Fruit fly (Drosophila melanogaster) whole organism, embryonic: ENCODE data around the gene Mlc2.
A peak's percentile ranks its signal among the peaks of the same experiment; 100 is the strongest.

Source experiments
- Abd-B ChIP-seq: fragments of 200-800 bp; sonication (Bioruptor generic); optimal IDR thresholded peaks from 2 replicates; lab custom pipeline; 2018; ENCODE audit warnings: missing biosample characterization, mild to moderate bottlenecking, missing genetic modification characterization, moderate library complexity
- Aef1 ChIP-seq: fragments of 200-800 bp; sonication (Bioruptor generic); IDR thresholded peaks from 3 replicates; pipeline ENCODE4 v1.3.6; 2022; ENCODE audit warnings: missing biosample characterization, missing genetic modification characterization
- Atf-2 ChIP-seq: fragments of 200-800 bp; sonication (Bioruptor generic); optimal IDR thresholded peaks from 2 replicates; lab custom pipeline; 2016; ENCODE audit warnings: missing biosample characterization, missing genetic modification characterization
- CG10209 ChIP-seq: fragments of 200-800 bp; sonication (Bioruptor generic); optimal IDR thresholded peaks from 3 replicates; lab custom pipeline; 2017; ENCODE audit warnings: missing biosample characterization, mild to moderate bottlenecking, missing genetic modification characterization, missing genetic modification reagents
- CG10431 ChIP-seq: fragments of 200-800 bp; sonication (Bioruptor generic); optimal IDR thresholded peaks from 3 replicates; lab custom pipeline; 2018; ENCODE audit warnings: missing biosample characterization, mild to moderate bottlenecking, missing genetic modification characterization
- CG11247 ChIP-seq: fragments of 200-800 bp; sonication (Bioruptor generic); IDR thresholded peaks from 2 replicates; pipeline ENCODE4 v1.3.6; 2022; ENCODE audit warnings: missing biosample characterization, missing genetic modification characterization
- CG11695 ChIP-seq: fragments of 200-800 bp; sonication (Bioruptor generic); IDR thresholded peaks from 3 replicates; pipeline ENCODE4 v1.3.6; 2022; ENCODE audit warnings: missing biosample characterization, missing genetic modification characterization
- CG12391 ChIP-seq: fragments of 200-800 bp; sonication (Bioruptor generic); optimal IDR thresholded peaks from 3 replicates; lab custom pipeline; 2018; ENCODE audit warnings: missing biosample characterization, mild to moderate bottlenecking, missing genetic modification characterization, moderate library complexity
- CG13775 ChIP-seq: fragments of 200-800 bp; sonication (Bioruptor generic); optimal IDR thresholded peaks from 3 replicates; lab custom pipeline; 2017; ENCODE audit warnings: missing biosample characterization, mild to moderate bottlenecking, missing genetic modification characterization
- CG14014 ChIP-seq: fragments of 200-800 bp; sonication (Bioruptor generic); IDR thresholded peaks from 2 replicates; pipeline ENCODE4 v1.3.6; 2022; ENCODE audit warnings: missing biosample characterization, missing genetic modification characterization
- CG14710 ChIP-seq: fragments of 200-800 bp; sonication (Bioruptor generic); optimal IDR thresholded peaks from 3 replicates; lab custom pipeline; 2019; ENCODE audit warnings: missing biosample characterization, mild to moderate bottlenecking, missing genetic modification characterization, moderate library complexity
- CG15601 ChIP-seq: fragments of 200-800 bp; sonication (Bioruptor generic); optimal IDR thresholded peaks from 3 replicates; lab custom pipeline; 2019; ENCODE audit warnings: missing biosample characterization, mild to moderate bottlenecking, missing genetic modification characterization, moderate library complexity
- CG17359 ChIP-seq: fragments of 200-800 bp; sonication (Bioruptor generic); optimal IDR thresholded peaks from 3 replicates; lab custom pipeline; 2018; ENCODE audit warnings: missing biosample characterization, mild to moderate bottlenecking, missing genetic modification characterization, moderate library complexity
- CG17829 ChIP-seq: fragments of 200-800 bp; optimal IDR thresholded peaks from 2 replicates; lab custom pipeline; 2019; ENCODE audit warnings: missing biosample characterization, mild to moderate bottlenecking, missing genetic modification characterization, moderate library complexity
- CG18764 ChIP-seq: fragments of 200-800 bp; sonication (Bioruptor generic); optimal IDR thresholded peaks from 3 replicates; lab custom pipeline; 2016; ENCODE audit warnings: missing biosample characterization, missing genetic modification characterization
- CG30403 ChIP-seq: fragments of 200-800 bp; sonication (Bioruptor generic); optimal IDR thresholded peaks from 3 replicates; lab custom pipeline; 2016; ENCODE audit warnings: missing biosample characterization, missing genetic modification characterization
- CG34224 ChIP-seq: fragments of 200-800 bp; sonication (Bioruptor generic); IDR thresholded peaks from 3 replicates; pipeline ENCODE4 v1.3.6; 2022; ENCODE audit warnings: missing biosample characterization, missing genetic modification characterization; ENCODE audit not compliant: partially characterized antibody
- CG34376 ChIP-seq: fragments of 200-800 bp; sonication (Bioruptor generic); optimal IDR thresholded peaks from 2 replicates; lab custom pipeline; 2018; ENCODE audit warnings: missing biosample characterization, mild to moderate bottlenecking, missing genetic modification characterization
- CG6272 ChIP-seq: fragments of 200-800 bp; sonication (Bioruptor generic); IDR thresholded peaks from 2 replicates; pipeline ENCODE4 v1.3.6; 2022; ENCODE audit warnings: missing biosample characterization, missing genetic modification characterization
- CG6654 ChIP-seq: fragments of 200-800 bp; sonication (Bioruptor generic); optimal IDR thresholded peaks from 2 replicates; lab custom pipeline; 2017; ENCODE audit warnings: missing biosample characterization, mild to moderate bottlenecking, missing genetic modification characterization
- CG7786 ChIP-seq: fragments of 200-800 bp; sonication (Bioruptor generic); optimal IDR thresholded peaks from 2 replicates; lab custom pipeline; 2016; ENCODE audit warnings: missing biosample characterization, missing genetic modification characterization
- CG9609 ChIP-seq: fragments of 200-800 bp; sonication (Bioruptor generic); optimal IDR thresholded peaks from 3 replicates; lab custom pipeline; 2016; ENCODE audit warnings: missing biosample characterization, missing genetic modification characterization
- D ChIP-seq, 2 experiments: fragments of 200-800 bp in 1 of 2; fragments of >200 bp in 1 of 2; sonication (Bioruptor generic) in 1 of 2; optimal IDR thresholded peaks; 2 replicates in 1 of 2; 3 replicates in 1 of 2; lab custom pipeline; 2017; ENCODE audit warnings: mild to moderate bottlenecking in 1 of 2, missing biosample characterization in 1 of 2, missing genetic modification characterization in 1 of 2, missing genetic modification reagents in 1 of 2
- D19A ChIP-seq: fragments of 200-800 bp; optimal IDR thresholded peaks from 3 replicates; lab custom pipeline; 2019; ENCODE audit warnings: missing biosample characterization, mild to moderate bottlenecking, missing genetic modification characterization, moderate library complexity
- Dip2 ChIP-seq: fragments of 200-800 bp; sonication (Bioruptor generic); IDR thresholded peaks from 2 replicates; pipeline ENCODE4 v1.3.6; 2022; ENCODE audit warnings: missing biosample characterization, missing genetic modification characterization
- Dip3 ChIP-seq: fragments of 200-800 bp; sonication (Bioruptor generic); optimal IDR thresholded peaks from 3 replicates; lab custom pipeline; 2016; ENCODE audit warnings: missing biosample characterization, missing genetic modification characterization
- Doc2 ChIP-seq: fragments of 200-800 bp; sonication (Bioruptor generic); IDR thresholded peaks from 2 replicates; pipeline ENCODE4 v1.3.6; 2022; ENCODE audit warnings: missing biosample characterization, missing genetic modification characterization
- Drgx ChIP-seq: fragments of 200-800 bp; sonication (Bioruptor generic); IDR thresholded peaks from 2 replicates; pipeline ENCODE4 v1.3.6; 2022; ENCODE audit warnings: missing biosample characterization, missing genetic modification characterization
- HLH54F ChIP-seq: fragments of 200-800 bp; sonication (Bioruptor generic); optimal IDR thresholded peaks from 3 replicates; lab custom pipeline; 2016; ENCODE audit warnings: missing biosample characterization, missing genetic modification characterization
- Hr51 ChIP-seq, 2 experiments: fragments of 200-800 bp; sonication (Bioruptor generic); optimal IDR thresholded peaks; 2 replicates in 1 of 2; 3 replicates in 1 of 2; lab custom pipeline; 2016 to 2018; ENCODE audit warnings: missing biosample characterization in 2 of 2, missing genetic modification characterization in 2 of 2, mild to moderate bottlenecking in 1 of 2, moderate library complexity in 1 of 2
- Mad ChIP-seq: fragments of 200-800 bp; sonication (Bioruptor generic); optimal IDR thresholded peaks from 2 replicates; lab custom pipeline; 2016; ENCODE audit warnings: missing biosample characterization, missing genetic modification characterization
- Mes4 ChIP-seq: fragments of 200-800 bp; sonication (Bioruptor generic); optimal IDR thresholded peaks from 2 replicates; lab custom pipeline; 2016; ENCODE audit warnings: missing biosample characterization, missing genetic modification characterization
- NC2β ChIP-seq: fragments of 200-800 bp; sonication (Bioruptor generic); optimal IDR thresholded peaks from 2 replicates; lab custom pipeline; 2016; ENCODE audit warnings: missing biosample characterization, missing genetic modification characterization
- Ravus ChIP-seq: fragments of 200-800 bp; sonication (Bioruptor generic); IDR thresholded peaks from 2 replicates; pipeline ENCODE4 v1.3.6; 2022; ENCODE audit warnings: missing biosample characterization, missing genetic modification characterization
- Six4 ChIP-seq: fragments of 200-800 bp; sonication (Bioruptor generic); optimal IDR thresholded peaks from 2 replicates; lab custom pipeline; 2016; ENCODE audit warnings: missing biosample characterization, missing genetic modification characterization
- Sry-β ChIP-seq: fragments of 200-800 bp; sonication (Bioruptor generic); optimal IDR thresholded peaks from 2 replicates; lab custom pipeline; 2018; ENCODE audit warnings: missing biosample characterization, mild to moderate bottlenecking, missing genetic modification characterization, moderate library complexity
- ato ChIP-seq: fragments of 200-800 bp; sonication (Bioruptor generic); IDR thresholded peaks from 2 replicates; pipeline ENCODE4 v1.3.6; 2022; ENCODE audit warnings: missing biosample characterization, missing genetic modification characterization; ENCODE audit not compliant: partially characterized antibody
- bcd ChIP-seq: fragments of 200-800 bp; sonication (Bioruptor generic); optimal IDR thresholded peaks from 2 replicates; lab custom pipeline; 2017; ENCODE audit warnings: missing biosample characterization, mild to moderate bottlenecking, missing genetic modification characterization
- corto ChIP-seq: fragments of 200-800 bp; sonication (Bioruptor generic); optimal IDR thresholded peaks from 2 replicates; lab custom pipeline; 2016; ENCODE audit warnings: missing biosample characterization, mild to moderate bottlenecking, missing genetic modification characterization, moderate library complexity
- cwo ChIP-seq: fragments of 200-800 bp; sonication (Bioruptor generic); optimal IDR thresholded peaks from 3 replicates; lab custom pipeline; 2017; ENCODE audit warnings: missing biosample characterization, missing genetic modification characterization, mild to moderate bottlenecking, moderate library complexity, missing genetic modification reagents
- da ChIP-seq: fragments of 200-800 bp; sonication (Bioruptor generic); optimal IDR thresholded peaks from 2 replicates; lab custom pipeline; 2016; ENCODE audit warnings: missing biosample characterization, missing genetic modification characterization
- exex ChIP-seq: fragments of 200-800 bp; sonication (Bioruptor generic); optimal IDR thresholded peaks from 4 replicates; lab custom pipeline; 2018; ENCODE audit warnings: missing biosample characterization, mild to moderate bottlenecking, missing genetic modification characterization, moderate library complexity
- gcm2 ChIP-seq: fragments of 200-800 bp; sonication (Bioruptor generic); optimal IDR thresholded peaks from 2 replicates; lab custom pipeline; 2016; ENCODE audit warnings: missing biosample characterization, missing genetic modification characterization
- hkb ChIP-seq, 2 experiments: fragments of 200-800 bp in 1 of 2; fragments of >200 bp in 1 of 2; sonication (Bioruptor generic) in 1 of 2; IDR thresholded peaks in 1 of 2; optimal IDR thresholded peaks in 1 of 2; 2 replicates each; pipeline versions ENCODE4 v1.3.6 to Lab custom; 2017 to 2022; ENCODE audit warnings: missing biosample characterization in 1 of 2, missing genetic modification characterization in 1 of 2
- mirr ChIP-seq: fragments of 200-800 bp; sonication (Bioruptor generic); optimal IDR thresholded peaks from 3 replicates; lab custom pipeline; 2018; ENCODE audit warnings: missing biosample characterization, mild to moderate bottlenecking, missing genetic modification characterization
- nau ChIP-seq: fragments of 200-800 bp; sonication (Bioruptor generic); optimal IDR thresholded peaks from 3 replicates; lab custom pipeline; 2017; ENCODE audit warnings: missing biosample characterization, mild to moderate bottlenecking, missing genetic modification characterization, missing genetic modification reagents
- pnt ChIP-seq: fragments of 200-800 bp; sonication (Bioruptor generic); optimal IDR thresholded peaks from 3 replicates; lab custom pipeline; 2016; ENCODE audit warnings: missing biosample characterization, missing genetic modification characterization
- prd ChIP-seq, 3 experiments: fragments of >200 bp in 2 of 3; fragments of 200-800 bp in 1 of 3; sonication (Bioruptor generic) in 1 of 3; optimal IDR thresholded peaks in 2 of 3; IDR thresholded peaks in 1 of 3; 2 replicates in 2 of 3; 3 replicates in 1 of 3; pipeline versions ENCODE4 v1.3.6 to Lab custom; 2017 to 2022; ENCODE audit warnings: missing biosample characterization in 1 of 3, missing genetic modification characterization in 1 of 3
- slp2 ChIP-seq: fragments of 200-800 bp; sonication (Bioruptor generic); optimal IDR thresholded peaks from 2 replicates; lab custom pipeline; 2016; ENCODE audit warnings: missing biosample characterization, missing genetic modification characterization
- yki ChIP-seq: fragments of >200 bp; optimal IDR thresholded peaks from 3 replicates; lab custom pipeline; 2018

The Mlc2 gene

DNA sequence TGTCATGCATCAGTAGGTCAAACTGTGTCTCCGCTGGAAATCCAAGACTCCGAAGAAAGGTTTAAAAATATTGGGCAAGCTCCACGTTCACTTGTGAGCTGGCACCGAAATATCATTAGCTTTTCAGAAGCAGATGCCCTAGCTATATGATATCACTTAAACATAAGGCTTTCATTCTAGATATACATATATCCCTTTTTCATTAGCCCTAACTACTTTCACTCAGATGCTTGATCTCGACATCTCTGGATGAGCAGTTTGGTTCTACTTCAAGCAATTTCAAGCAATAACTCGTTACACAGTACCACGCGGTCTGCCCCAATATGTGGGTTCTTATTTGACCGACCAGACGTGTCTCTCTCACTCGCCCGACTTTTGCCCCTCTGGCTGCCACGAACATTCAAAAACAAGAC lies 17.1 kb upstream of the Mlc2 start (continued):
- peak; percentile 56 for TF ChIP-seq bcd (GFP tag; lab: Kevin White, UChicago)
- TF ChIP-seq Abd-B (GFP tag; lab: Kevin White, UChicago) = peak; percentile 35
- TF ChIP-seq CG9609 = peak; percentile 48
- no peak for TF ChIP-seq CG6272 (GFP tag; lab: Robert Waterston, UW)
- peak; percentile 58 for TF ChIP-seq pnt (GFP tag; lab: Kevin White, UChicago)
- no peak for TF ChIP-seq corto (GFP tag; lab: Kevin White, UChicago)
- TF ChIP-seq Hr51 (GFP tag; optimal IDR thresholded peaks at IDR 0.05; lab: Kevin White, UChicago) = peak in 1 of 2 experiments; percentile 65
- TF ChIP-seq Drgx = peak; percentile 29; the same call in 1 of the 2 replicates
- no peak for TF ChIP-seq D (optimal IDR thresholded peaks at IDR 0.05; lab: Kevin White, UChicago)
- TF ChIP-seq D (GFP tag; optimal IDR thresholded peaks at IDR 0.05; lab: Kevin White, UChicago) = no peak
- TF ChIP-seq cwo = peak; percentile 39
- TF ChIP-seq CG34376 (GFP tag; lab: Kevin White, UChicago) = no peak
- no peak for TF ChIP-seq CG10431
- no peak for TF ChIP-seq exex (tag; lab: Kevin White, UChicago)
- TF ChIP-seq da = no peak
- no peak for TF ChIP-seq yki (lab: Kevin White, UChicago)
- no peak for TF ChIP-seq CG34224 (GFP tag; lab: Robert Waterston, UW)
- peak; percentile 20 for TF ChIP-seq Dip3 (GFP tag; lab: Kevin White, UChicago)
- TF ChIP-seq CG11247 = no peak
- TF ChIP-seq NC2β (GFP tag; lab: Kevin White, UChicago) = no peak
- no peak for TF ChIP-seq Dip2
- TF ChIP-seq Ravus (GFP tag; lab: Robert Waterston, UW) = no peak
- TF ChIP-seq CG13775 (GFP tag; lab: Kevin White, UChicago) = no peak
- no peak for TF ChIP-seq CG6654 (GFP tag; lab: Kevin White, UChicago)
- TF ChIP-seq CG11695 (GFP tag; lab: Robert Waterston, UW) = 0 out of 3 replicates have a peak, but pooled peaks have one; percentile 34
- TF ChIP-seq CG10209 (GFP tag; lab: Kevin White, UChicago) = peak; percentile 23
- TF ChIP-seq gcm2 (GFP tag; lab: Kevin White, UChicago) = no peak
- no peak for TF ChIP-seq Sry-β (GFP tag; lab: Kevin White, UChicago)
- TF ChIP-seq HLH54F (GFP tag; lab: Kevin White, UChicago) = peak; percentile 50
- no peak for TF ChIP-seq Doc2 (GFP tag; lab: Robert Waterston, UW)
- TF ChIP-seq Atf-2 (GFP tag; lab: Kevin White, UChicago) = peak; percentile 37
- TF ChIP-seq Mes4 (GFP tag; lab: Kevin White, UChicago) = peak; percentile 50
- peak; percentile 26 for TF ChIP-seq CG15601 (tag; lab: Kevin White, UChicago)
- peak; percentile 39 for TF ChIP-seq CG12391 (tag; lab: Kevin White, UChicago)
- TF ChIP-seq hkb (optimal IDR thresholded peaks at IDR 0.05; lab: Kevin White, UChicago) = no peak
- TF ChIP-seq hkb (GFP tag; IDR thresholded peaks at IDR 0.05; lab: Robert Waterston, UW) = no peak
- TF ChIP-seq CG18764 (GFP tag; lab: Kevin White, UChicago) = no peak
- no peak for TF ChIP-seq mirr
- peak; percentile 32 for TF ChIP-seq CG17829 (tag; lab: Kevin White, UChicago)
- no peak for TF ChIP-seq Six4
- TF ChIP-seq CG14710 (tag; lab: Kevin White, UChicago) = no peak
- no peak for TF ChIP-seq nau (GFP tag; lab: Kevin White, UChicago)
- TF ChIP-seq CG17359 (tag; lab: Kevin White, UChicago) = no peak
- TF ChIP-seq CG7786 (GFP tag; lab: Kevin White, UChicago) = peak; percentile 64
- no peak for TF ChIP-seq CG14014 (GFP tag; lab: Robert Waterston, UW)
- no peak for TF ChIP-seq ato (GFP tag; lab: Robert Waterston, UW)
- TF ChIP-seq slp2 (GFP tag; lab: Kevin White, UChicago) = peak; percentile 54
- TF ChIP-seq Aef1 (GFP tag; lab: Robert Waterston, UW) = no peak
- TF ChIP-seq Mad (GFP tag; lab: Kevin White, UChicago) = no peak
- peak; percentile 53 for TF ChIP-seq CG30403 (GFP tag; lab: Kevin White, UChicago)
- no peak for TF ChIP-seq prd (optimal IDR thresholded peaks at IDR 0.05; lab: Kevin White, UChicago)
- peak; percentile 6; the same call in 1 of the 3 replicates for TF ChIP-seq prd (GFP tag; IDR thresholded peaks at IDR 0.05; lab: Robert Waterston, UW)
- TF ChIP-seq D19A = no peak
